Worm (Caenorhabditis elegans) whole organism, L1 larva: ENCODE measurements around the gene R107.9.

ENCODE experiments used
- C34B4.2 ChIP-seq: sonication (generic microtip); optimal IDR thresholded peaks from 2 replicates; lab custom pipeline; 2017; ENCODE audit warnings: mild to moderate bottlenecking, missing genetic modification characterization, missing compliant biosample characterization
- F16B12.6 ChIP-seq: fragments of 150-350 bp; optimal IDR thresholded peaks from 2 replicates; lab custom pipeline; 2014; ENCODE audit warnings: missing biosample characterization, missing genetic modification characterization
- Y116A8C.19 ChIP-seq: sonication (generic microtip); optimal IDR thresholded peaks from 2 replicates; lab custom pipeline; 2016; ENCODE audit warnings: missing compliant biosample characterization, missing genetic modification characterization, borderline replicate concordance
- aha-1 ChIP-seq: fragments of 150-350 bp; optimal IDR thresholded peaks from 2 replicates; lab custom pipeline; 2014; ENCODE audit warnings: missing biosample characterization, missing genetic modification characterization
- alr-1 ChIP-seq: fragments of 200-800 bp; sonication (Bioruptor generic); optimal IDR thresholded peaks from 2 replicates; lab custom pipeline; 2018; ENCODE audit warnings: borderline replicate concordance, mild to moderate bottlenecking, missing genetic modification characterization, missing compliant biosample characterization
- aly-2 ChIP-seq: fragments of 150-350 bp; optimal IDR thresholded peaks from 2 replicates; lab custom pipeline; 2014; ENCODE audit warnings: missing biosample characterization, missing genetic modification characterization
- ama-1 ChIP-seq: fragments of 150-350 bp; optimal IDR thresholded peaks from 2 replicates; lab custom pipeline; 2014
- ceh-82 ChIP-seq, 3 experiments: fragments of 150-350 bp in 1 of 3; sonication (generic microtip) in 2 of 3; optimal IDR thresholded peaks; 2 replicates each; lab custom pipeline; 2014 to 2017; ENCODE audit warnings: missing biosample characterization in 3 of 3, missing genetic modification characterization in 3 of 3
- ceh-90 ChIP-seq: sonication (generic microtip); optimal IDR thresholded peaks from 2 replicates; lab custom pipeline; 2016; ENCODE audit warnings: missing genetic modification characterization, missing compliant biosample characterization
- dpl-1 ChIP-seq, 3 experiments: fragments of 150-350 bp in 2 of 3; sonication (generic microtip) in 1 of 3; optimal IDR thresholded peaks; 2 replicates each; lab custom pipeline; 2014 to 2017; ENCODE audit warnings: missing biosample characterization in 3 of 3, missing genetic modification characterization in 3 of 3, missing genetic modification reagents in 3 of 3
- dsc-1 ChIP-seq: sonication (generic microtip); optimal IDR thresholded peaks from 2 replicates; lab custom pipeline; 2016; ENCODE audit warnings: mild to moderate bottlenecking, missing genetic modification characterization, missing compliant biosample characterization
- efl-1 ChIP-seq, 4 experiments: fragments of 150-350 bp; optimal IDR thresholded peaks in 3 of 4; peaks in 1 of 4; 1 replicate in 1 of 4; 2 replicates in 3 of 4; lab custom pipeline; 2014; ENCODE audit warnings: missing biosample characterization in 2 of 4, missing genetic modification characterization in 2 of 4, missing genetic modification reagents in 2 of 4
- egl-13 ChIP-seq: sonication (generic microtip); optimal IDR thresholded peaks from 2 replicates; lab custom pipeline; 2016; ENCODE audit warnings: missing genotype, missing genetic modification reagents, missing genetic modification characterization, missing compliant biosample characterization
- egl-27 ChIP-seq, 2 experiments: fragments of 150-350 bp in 1 of 2; sonication (generic microtip); optimal IDR thresholded peaks; 3 replicates each; lab custom pipeline; 2017 to 2018; ENCODE audit warnings: missing biosample characterization in 2 of 2, missing genetic modification characterization in 2 of 2, missing genetic modification reagents in 2 of 2
- elt-2 ChIP-seq: sonication (generic microtip); optimal IDR thresholded peaks from 2 replicates; lab custom pipeline; 2016; ENCODE audit warnings: missing genetic modification characterization, mild to moderate bottlenecking, inconsistent platforms, missing compliant biosample characterization, missing genetic modification reagents
- elt-3 ChIP-seq, 6 experiments: fragments of 150-350 bp in 1 of 6; sonication (generic microtip); optimal IDR thresholded peaks; 2 replicates each; lab custom pipeline; 2017 to 2018; ENCODE audit warnings: missing biosample characterization in 6 of 6, missing genetic modification characterization in 6 of 6, inconsistent platforms in 1 of 6
- ets-5 ChIP-seq: fragments of 200-800 bp; sonication (Bioruptor generic); IDR thresholded peaks from 2 replicates; pipeline ENCODE4 v1.3.6; 2022; ENCODE audit warnings: missing genetic modification characterization, missing compliant biosample characterization
- fkh-10 ChIP-seq: sonication (generic microtip); optimal IDR thresholded peaks from 2 replicates; lab custom pipeline; 2017; ENCODE audit warnings: missing biosample characterization, missing genetic modification reagents, missing genetic modification characterization
- fkh-8 ChIP-seq: sonication (generic microtip); optimal IDR thresholded peaks from 2 replicates; lab custom pipeline; 2016; ENCODE audit warnings: mild to moderate bottlenecking, missing genetic modification characterization, missing compliant biosample characterization
- grh-1 ChIP-seq: fragments of 200-800 bp; sonication (Bioruptor generic); IDR thresholded peaks from 2 replicates; pipeline ENCODE4 v1.3.6; 2022; ENCODE audit warnings: missing genetic modification reagents, missing genetic modification characterization, missing compliant biosample characterization
- hlh-4 ChIP-seq: sonication (generic microtip); optimal IDR thresholded peaks from 2 replicates; lab custom pipeline; 2016; ENCODE audit warnings: mild to moderate bottlenecking, missing genetic modification characterization, missing compliant biosample characterization
- irx-1 ChIP-seq: sonication (generic microtip); optimal IDR thresholded peaks from 2 replicates; lab custom pipeline; 2016; ENCODE audit warnings: missing genetic modification characterization, missing compliant biosample characterization
- isw-1 ChIP-seq: fragments of 200-800 bp; sonication (Bioruptor generic); IDR thresholded peaks from 2 replicates; pipeline ENCODE4 v1.3.6; 2022; ENCODE audit warnings: missing genetic modification characterization, missing compliant biosample characterization
- jun-1 ChIP-seq: fragments of 150-350 bp; optimal IDR thresholded peaks from 2 replicates; lab custom pipeline; 2014; ENCODE audit warnings: missing biosample characterization, missing genetic modification reagents, missing genetic modification characterization
- lin-13 ChIP-seq: fragments of 150-350 bp; optimal IDR thresholded peaks from 2 replicates; lab custom pipeline; 2014; ENCODE audit warnings: missing biosample characterization, missing genetic modification reagents, missing genetic modification characterization
- lin-14 ChIP-seq: fragments of 200-800 bp; sonication (Bioruptor generic); optimal IDR thresholded peaks from 2 replicates; lab custom pipeline; 2018; ENCODE audit warnings: mild to moderate bottlenecking, missing genetic modification characterization, moderate library complexity, missing compliant biosample characterization
- lin-15B ChIP-seq: fragments of 150-350 bp; sonication (generic microtip); optimal IDR thresholded peaks from 3 replicates; lab custom pipeline; 2014; ENCODE audit warnings: missing biosample characterization, missing genetic modification characterization
- lir-3 ChIP-seq: sonication (generic microtip); optimal IDR thresholded peaks from 2 replicates; lab custom pipeline; 2016; ENCODE audit warnings: mild to moderate bottlenecking, missing genetic modification characterization, moderate library complexity, missing compliant biosample characterization; ENCODE audit not compliant: poor library complexity
- mab-9 ChIP-seq: fragments of 200-800 bp; sonication (Bioruptor generic); IDR thresholded peaks from 2 replicates; pipeline ENCODE4 v1.3.6; 2022; ENCODE audit warnings: missing genetic modification reagents, missing genetic modification characterization, missing compliant biosample characterization
- mep-1 ChIP-seq: fragments of 150-350 bp; optimal IDR thresholded peaks from 2 replicates; lab custom pipeline; 2014; ENCODE audit warnings: missing biosample characterization, missing genetic modification characterization
- nhr-19 ChIP-seq: fragments of 200-800 bp; sonication (Bioruptor generic); conservative IDR thresholded peaks from 2 replicates; pipeline ENCODE4 v1.3.6; 2022; ENCODE audit warnings: missing genetic modification characterization, missing compliant biosample characterization
- nhr-20 ChIP-seq: sonication (generic microtip); optimal IDR thresholded peaks from 2 replicates; lab custom pipeline; 2016; ENCODE audit warnings: mild to moderate bottlenecking, missing genetic modification characterization, missing compliant biosample characterization
- nhr-237 ChIP-seq: fragments of 150-350 bp; optimal IDR thresholded peaks from 2 replicates; lab custom pipeline; 2014; ENCODE audit warnings: missing biosample characterization, missing genetic modification characterization
- nhr-28 ChIP-seq: fragments of 150-350 bp; optimal IDR thresholded peaks from 2 replicates; lab custom pipeline; 2014; ENCODE audit warnings: missing biosample characterization, missing genetic modification characterization
- nhr-47 ChIP-seq: sonication (generic microtip); optimal IDR thresholded peaks from 2 replicates; lab custom pipeline; 2016; ENCODE audit warnings: mild to moderate bottlenecking, missing genetic modification characterization, moderate library complexity, missing compliant biosample characterization
- nhr-71 ChIP-seq: sonication (generic microtip); optimal IDR thresholded peaks from 2 replicates; lab custom pipeline; 2016; ENCODE audit warnings: mild to moderate bottlenecking, missing genetic modification characterization, moderate library complexity, missing compliant biosample characterization
- nhr-76 ChIP-seq: sonication (generic microtip); optimal IDR thresholded peaks from 2 replicates; lab custom pipeline; 2017; ENCODE audit warnings: missing biosample characterization, missing genetic modification characterization
- nhr-84 ChIP-seq: sonication (generic microtip); optimal IDR thresholded peaks from 2 replicates; lab custom pipeline; 2017; ENCODE audit warnings: missing biosample characterization, missing genetic modification characterization
- pag-3 ChIP-seq: sonication (generic microtip); optimal IDR thresholded peaks from 2 replicates; lab custom pipeline; 2017; ENCODE audit warnings: missing genetic modification characterization, mild to moderate bottlenecking, missing compliant biosample characterization, antibody characterized with exemption, borderline replicate concordance; ENCODE audit not compliant: insufficient read depth
- pax-3 ChIP-seq: fragments of 200-800 bp; sonication (Bioruptor generic); optimal IDR thresholded peaks from 2 replicates; lab custom pipeline; 2018; ENCODE audit warnings: mild to moderate bottlenecking, missing genetic modification characterization, moderate library complexity, missing compliant biosample characterization
- snu-23 ChIP-seq: sonication (generic microtip); optimal IDR thresholded peaks from 2 replicates; lab custom pipeline; 2016; ENCODE audit warnings: missing genetic modification characterization, missing compliant biosample characterization
- sptf-1 ChIP-seq: fragments of 150-350 bp; optimal IDR thresholded peaks from 2 replicates; lab custom pipeline; 2014; ENCODE audit warnings: missing biosample characterization, missing genetic modification characterization
- sup-37 ChIP-seq: fragments of 200-800 bp; sonication (Bioruptor generic); optimal IDR thresholded peaks from 2 replicates; lab custom pipeline; 2018; ENCODE audit warnings: mild to moderate bottlenecking, missing genetic modification characterization, missing compliant biosample characterization
- swsn-7 ChIP-seq: sonication (generic microtip); optimal IDR thresholded peaks from 2 replicates; lab custom pipeline; 2016; ENCODE audit warnings: missing genetic modification characterization, missing compliant biosample characterization
- tbx-2 ChIP-seq: sonication (generic microtip); optimal IDR thresholded peaks from 2 replicates; lab custom pipeline; 2016; ENCODE audit warnings: missing genetic modification characterization, missing compliant biosample characterization
- tlp-1 ChIP-seq: fragments of 150-350 bp; optimal IDR thresholded peaks from 2 replicates; lab custom pipeline; 2014; ENCODE audit warnings: missing biosample characterization, missing genetic modification characterization
- unc-62 ChIP-seq: fragments of 150-350 bp; optimal IDR thresholded peaks from 2 replicates; lab custom pipeline; 2014; ENCODE audit warnings: missing biosample characterization, missing genetic modification reagents, missing genetic modification characterization
- unc-98 ChIP-seq: fragments of 200-800 bp; sonication (Bioruptor generic); IDR thresholded peaks from 2 replicates; pipeline ENCODE4 v1.3.6; 2022; ENCODE audit warnings: missing genetic modification characterization, missing compliant biosample characterization
- xbp-1 ChIP-seq: sonication (generic microtip); optimal IDR thresholded peaks from 2 replicates; lab custom pipeline; 2016; ENCODE audit warnings: missing genetic modification characterization, missing compliant biosample characterization
- zip-4 ChIP-seq: fragments of 200-800 bp; sonication (Bioruptor generic); optimal IDR thresholded peaks from 2 replicates; lab custom pipeline; 2018; ENCODE audit warnings: mild to moderate bottlenecking, missing genetic modification characterization, moderate library complexity, missing compliant biosample characterization
- ztf-11 ChIP-seq, 2 experiments: sonication (generic microtip); optimal IDR thresholded peaks; 2 replicates each; lab custom pipeline; 2016 to 2017; ENCODE audit warnings: missing genetic modification characterization in 2 of 2, missing biosample characterization in 1 of 2, missing compliant biosample characterization in 1 of 2
- ztf-4 ChIP-seq: fragments of 150-350 bp; optimal IDR thresholded peaks from 2 replicates; lab custom pipeline; 2014; ENCODE audit warnings: missing biosample characterization, missing genetic modification characterization

The R107.9 gene

DNA sequence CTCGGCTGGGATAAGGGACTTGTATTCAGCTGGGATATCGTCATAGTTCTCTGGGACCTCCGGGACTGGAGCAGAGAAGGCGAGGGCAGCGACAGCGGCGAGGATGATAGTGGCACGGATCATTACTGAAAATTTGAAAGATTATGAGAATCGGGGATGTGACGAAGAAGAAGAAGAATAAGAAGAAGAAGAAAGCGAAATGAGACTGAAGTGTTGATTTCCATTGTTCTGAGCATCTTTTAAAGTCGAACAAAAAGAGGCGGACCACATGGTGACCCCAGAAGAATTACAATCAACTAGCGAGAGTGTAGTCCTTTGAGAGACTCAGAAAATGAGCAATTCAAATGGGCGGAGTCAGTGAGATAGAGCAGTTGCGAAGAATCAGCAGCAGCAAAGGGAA is 43.3 kb downstream of the R107.9 start, which contains the start of gene far-1 (continued):
- TF ChIP-seq fkh-10 (GFP tag; lab: Kevin White, UChicago) (no peak), C34B4.2 (tag; lab: Kevin White, UChicago) (no peak), nhr-20 (peak; percentile 38), elt-2 (tag; lab: Kevin White, UChicago) (no peak), elt-3 (tag; optimal IDR thresholded peaks at IDR 0.05; lab: Kevin White, UChicago) (no peak), pag-3 (tag; lab: Kevin White, UChicago) (no peak), dpl-1 (GFP tag; optimal IDR thresholded peaks at IDR 0.05; lab: Kevin White, UChicago) (no peak), jun-1 (no peak), ztf-11 (tag; optimal IDR thresholded peaks at IDR 0.05; lab: Kevin White, UChicago) (no peak), ceh-82 (tag; optimal IDR thresholded peaks at IDR 0.05; lab: Kevin White, UChicago) (no peak), nhr-47 (no peak), aha-1 (tag; lab: Kevin White, UChicago) (no peak), xbp-1 (tag; lab: Kevin White, UChicago) (no peak), nhr-19 (GFP tag; lab: Robert Waterston, UW) (peak; percentile 22), nhr-71 (tag; lab: Kevin White, UChicago) (peak; percentile 60), fkh-8 (tag; lab: Kevin White, UChicago) (no peak), egl-27 (tag; optimal IDR thresholded peaks at IDR 0.05; lab: Kevin White, UChicago) (no peak), aly-2 (tag; lab: Kevin White, UChicago) (no peak), unc-98 (GFP tag; lab: Robert Waterston, UW) (no peak), isw-1 (GFP tag; lab: Robert Waterston, UW) (no peak), lin-15B (tag; lab: Kevin White, UChicago) (no peak), pax-3 (tag; lab: Kevin White, UChicago) (no peak), ztf-4 (tag; lab: Kevin White, UChicago) (no peak), ama-1 (peak; percentile 49), snu-23 (GFP tag; lab: Kevin White, UChicago) (peak; percentile 39), mep-1 (tag; lab: Kevin White, UChicago) (no peak), irx-1 (tag; lab: Kevin White, UChicago) (no peak), efl-1 (optimal IDR thresholded peaks at IDR 0.05; lab: Kevin White, UChicago) (no peak), efl-1 (GFP tag; optimal IDR thresholded peaks at IDR 0.05 in 1 of 2; lab: Kevin White, UChicago) (no peak), hlh-4 (tag; lab: Kevin White, UChicago) (no peak), tbx-2 (no peak), alr-1 (tag; lab: Kevin White, UChicago) (no peak), lin-13 (GFP tag; lab: Kevin White, UChicago) (no peak), nhr-84 (no peak), tlp-1 (tag; lab: Kevin White, UChicago) (no peak), lin-14 (GFP tag; lab: Kevin White, UChicago) (peak; percentile 28), unc-62 (GFP tag; lab: Kevin White, UChicago) (no peak), nhr-28 (tag; lab: Kevin White, UChicago) (no peak), sptf-1 (tag; lab: Kevin White, UChicago) (no peak), ceh-90 (tag; lab: Kevin White, UChicago) (no peak), dsc-1 (tag; lab: Kevin White, UChicago) (peak; percentile 72), ets-5 (GFP tag; lab: Robert Waterston, UW) (no peak), lir-3 (tag; lab: Kevin White, UChicago) (peak; percentile 14), F16B12.6 (no peak), swsn-7 (peak; percentile 13), zip-4 (GFP tag; lab: Kevin White, UChicago) (no peak), grh-1 (GFP tag; lab: Robert Waterston, UW) (no peak), nhr-237 (tag; lab: Kevin White, UChicago) (no peak), egl-13 (no peak), Y116A8C.19 (tag; lab: Kevin White, UChicago) (no peak), sup-37 (GFP tag; lab: Kevin White, UChicago) (no peak), nhr-76 (tag; lab: Kevin White, UChicago) (no peak), mab-9 (GFP tag; lab: Robert Waterston, UW) (no peak)
